Fruit fly (Drosophila melanogaster) whole organism, embryonic: ENCODE results near the gene Acyp.

ENCODE experiments used
- Abd-B ChIP-seq: fragments of 200-800 bp; sonication (Bioruptor generic); optimal IDR thresholded peaks from 2 replicates; lab custom pipeline; 2018; ENCODE audit warnings: missing biosample characterization, mild to moderate bottlenecking, missing genetic modification characterization, moderate library complexity
- Blimp-1 ChIP-seq: fragments of 200-800 bp; sonication (Bioruptor generic); optimal IDR thresholded peaks from 3 replicates; lab custom pipeline; 2018; ENCODE audit warnings: missing biosample characterization, missing genetic modification characterization, mild to moderate bottlenecking, moderate library complexity, missing genetic modification reagents
- BtbVII ChIP-seq: fragments of 200-800 bp; sonication (Bioruptor generic); optimal IDR thresholded peaks from 3 replicates; lab custom pipeline; 2017; ENCODE audit warnings: missing biosample characterization, mild to moderate bottlenecking, missing genetic modification characterization
- CG10267 ChIP-seq: fragments of 200-800 bp; sonication (Bioruptor generic); optimal IDR thresholded peaks from 2 replicates; lab custom pipeline; 2018; ENCODE audit warnings: missing biosample characterization, mild to moderate bottlenecking, missing genetic modification characterization, moderate library complexity
- CG10366 ChIP-seq: fragments of 200-800 bp; sonication (Bioruptor generic); IDR thresholded peaks from 2 replicates; pipeline ENCODE4 v1.3.6; 2022; ENCODE audit warnings: missing biosample characterization, missing genetic modification characterization
- CG12769 ChIP-seq: fragments of 200-800 bp; sonication (Bioruptor generic); optimal IDR thresholded peaks from 2 replicates; lab custom pipeline; 2019; ENCODE audit warnings: missing biosample characterization, mild to moderate bottlenecking, missing genetic modification characterization, moderate library complexity
- CG13123 ChIP-seq: fragments of 200-800 bp; sonication (Bioruptor generic); optimal IDR thresholded peaks from 2 replicates; lab custom pipeline; 2016; ENCODE audit warnings: missing biosample characterization, missing genetic modification characterization
- CG13775 ChIP-seq: fragments of 200-800 bp; sonication (Bioruptor generic); optimal IDR thresholded peaks from 3 replicates; lab custom pipeline; 2017; ENCODE audit warnings: missing biosample characterization, mild to moderate bottlenecking, missing genetic modification characterization
- CG15479 ChIP-seq: fragments of 200-800 bp; sonication (Bioruptor generic); optimal IDR thresholded peaks from 3 replicates; lab custom pipeline; 2019; ENCODE audit warnings: missing biosample characterization, mild to moderate bottlenecking, missing genetic modification characterization, moderate library complexity
- CG17328 ChIP-seq: fragments of 200-800 bp; sonication (Bioruptor generic); IDR thresholded peaks from 2 replicates; pipeline ENCODE4 v1.3.6; 2022; ENCODE audit warnings: missing biosample characterization, missing genetic modification characterization
- CG17568 ChIP-seq: fragments of 200-800 bp; sonication (Bioruptor generic); optimal IDR thresholded peaks from 2 replicates; lab custom pipeline; 2018; ENCODE audit warnings: missing biosample characterization, mild to moderate bottlenecking, missing genetic modification characterization, moderate library complexity
- CG2712 ChIP-seq: fragments of 200-800 bp; optimal IDR thresholded peaks from 3 replicates; lab custom pipeline; 2019; ENCODE audit warnings: missing biosample characterization, mild to moderate bottlenecking, missing genetic modification characterization, moderate library complexity
- CG2875 ChIP-seq: fragments of 200-800 bp; sonication (Bioruptor generic); optimal IDR thresholded peaks from 2 replicates; lab custom pipeline; 2017; ENCODE audit warnings: missing biosample characterization, mild to moderate bottlenecking, missing genetic modification characterization, missing genetic modification reagents
- CG30020 ChIP-seq: fragments of 200-800 bp; optimal IDR thresholded peaks from 2 replicates; lab custom pipeline; 2019; ENCODE audit warnings: missing biosample characterization, mild to moderate bottlenecking, missing genetic modification characterization, moderate library complexity
- CG3065 ChIP-seq: fragments of 200-800 bp; sonication (Bioruptor generic); optimal IDR thresholded peaks from 2 replicates; lab custom pipeline; 2016; ENCODE audit warnings: missing biosample characterization, missing genetic modification characterization
- CG34224 ChIP-seq: fragments of 200-800 bp; sonication (Bioruptor generic); IDR thresholded peaks from 3 replicates; pipeline ENCODE4 v1.3.6; 2022; ENCODE audit warnings: missing biosample characterization, missing genetic modification characterization; ENCODE audit not compliant: partially characterized antibody
- CG3847 ChIP-seq: fragments of 200-800 bp; sonication (Bioruptor generic); IDR thresholded peaks from 2 replicates; pipeline ENCODE4 v1.3.6; 2022; ENCODE audit warnings: missing biosample characterization, missing genetic modification characterization
- CG42726 ChIP-seq: fragments of 200-800 bp; sonication (Bioruptor generic); IDR thresholded peaks from 2 replicates; pipeline ENCODE4 v1.3.6; 2022; ENCODE audit warnings: missing biosample characterization, missing genetic modification characterization; ENCODE audit not compliant: partially characterized antibody
- CG43689 ChIP-seq: fragments of 200-800 bp; sonication (Bioruptor generic); IDR thresholded peaks from 2 replicates; pipeline ENCODE4 v1.3.6; 2022; ENCODE audit warnings: missing biosample characterization, missing genetic modification characterization
- CG4707 ChIP-seq: fragments of 200-800 bp; sonication (Bioruptor generic); optimal IDR thresholded peaks from 2 replicates; lab custom pipeline; 2018; ENCODE audit warnings: missing biosample characterization, mild to moderate bottlenecking, missing genetic modification characterization, moderate library complexity
- CG4730 ChIP-seq: fragments of 200-800 bp; sonication (Bioruptor generic); IDR thresholded peaks from 2 replicates; pipeline ENCODE4 v1.3.6; 2022; ENCODE audit warnings: missing biosample characterization, missing genetic modification characterization
- CG4820 ChIP-seq: fragments of 200-800 bp; sonication (Bioruptor generic); optimal IDR thresholded peaks from 3 replicates; lab custom pipeline; 2016; ENCODE audit warnings: missing biosample characterization, missing genetic modification characterization
- CG7556 ChIP-seq: fragments of 200-800 bp; sonication (Bioruptor generic); optimal IDR thresholded peaks from 2 replicates; lab custom pipeline; 2017; ENCODE audit warnings: missing biosample characterization, mild to moderate bottlenecking, missing genetic modification characterization
- CG7987 ChIP-seq: fragments of 200-800 bp; sonication (Bioruptor generic); optimal IDR thresholded peaks from 2 replicates; lab custom pipeline; 2018; ENCODE audit warnings: missing biosample characterization, mild to moderate bottlenecking, missing genetic modification characterization, moderate library complexity
- CG9609 ChIP-seq: fragments of 200-800 bp; sonication (Bioruptor generic); optimal IDR thresholded peaks from 3 replicates; lab custom pipeline; 2016; ENCODE audit warnings: missing biosample characterization, missing genetic modification characterization
- CTCF ChIP-seq: fragments of 200-800 bp; sonication (Bioruptor generic); optimal IDR thresholded peaks from 2 replicates; lab custom pipeline; 2017; ENCODE audit warnings: missing biosample characterization, mild to moderate bottlenecking, missing genetic modification characterization, moderate library complexity
- CoRest ChIP-seq: fragments of 200-800 bp; sonication (Bioruptor generic); optimal IDR thresholded peaks from 3 replicates; lab custom pipeline; 2018; ENCODE audit warnings: missing biosample characterization, mild to moderate bottlenecking, missing genetic modification characterization, moderate library complexity
- Hmr ChIP-seq: fragments of 200-800 bp; sonication (Bioruptor generic); optimal IDR thresholded peaks from 3 replicates; lab custom pipeline; 2017; ENCODE audit warnings: mild to moderate bottlenecking, missing biosample characterization, missing genetic modification reagents, missing genetic modification characterization
- Lpt ChIP-seq: fragments of >200 bp; optimal IDR thresholded peaks from 2 replicates; lab custom pipeline; 2018; ENCODE audit warnings: missing biosample characterization, missing genetic modification characterization
- Oli ChIP-seq: fragments of 200-800 bp; sonication (Bioruptor generic); optimal IDR thresholded peaks from 2 replicates; lab custom pipeline; 2018; ENCODE audit warnings: missing biosample characterization, mild to moderate bottlenecking, missing genetic modification characterization, moderate library complexity
- Rfx ChIP-seq: fragments of 200-800 bp; sonication (Bioruptor generic); IDR thresholded peaks from 2 replicates; pipeline ENCODE4 v1.3.6; 2022; ENCODE audit warnings: missing biosample characterization, missing genetic modification characterization
- Sry-δ ChIP-seq: fragments of 200-800 bp; sonication (Bioruptor generic); optimal IDR thresholded peaks from 2 replicates; lab custom pipeline; 2016; ENCODE audit warnings: missing biosample characterization, missing genetic modification characterization
- Xbp1 ChIP-seq: fragments of 200-800 bp; sonication (Bioruptor generic); optimal IDR thresholded peaks from 3 replicates; lab custom pipeline; 2016; ENCODE audit warnings: missing biosample characterization, mild to moderate bottlenecking, missing genetic modification characterization
- amos ChIP-seq: fragments of 200-800 bp; sonication (Bioruptor generic); IDR thresholded peaks from 2 replicates; pipeline ENCODE4 v1.3.6; 2022; ENCODE audit warnings: missing biosample characterization, missing genetic modification characterization; ENCODE audit not compliant: partially characterized antibody
- bsh ChIP-seq, 2 experiments: fragments of 200-800 bp; sonication (Bioruptor generic); optimal IDR thresholded peaks; 2 replicates each; lab custom pipeline; 2017 to 2018; ENCODE audit warnings: mild to moderate bottlenecking in 2 of 2, missing biosample characterization in 2 of 2, missing genetic modification characterization in 2 of 2, moderate library complexity in 1 of 2
- chif ChIP-seq, 2 experiments: fragments of 200-800 bp; sonication (Bioruptor generic); optimal IDR thresholded peaks; 3 replicates each; lab custom pipeline; 2016; ENCODE audit warnings: missing biosample characterization in 2 of 2, missing genetic modification characterization in 2 of 2
- cwo ChIP-seq: fragments of 200-800 bp; sonication (Bioruptor generic); optimal IDR thresholded peaks from 3 replicates; lab custom pipeline; 2017; ENCODE audit warnings: missing biosample characterization, missing genetic modification characterization, mild to moderate bottlenecking, moderate library complexity, missing genetic modification reagents
- danr ChIP-seq: fragments of 200-800 bp; sonication (Bioruptor generic); IDR thresholded peaks from 2 replicates; pipeline ENCODE4 v1.3.6; 2022; ENCODE audit warnings: missing biosample characterization, missing genetic modification characterization
- dimm ChIP-seq: fragments of 200-800 bp; sonication (Bioruptor generic); IDR thresholded peaks from 2 replicates; pipeline ENCODE4 v1.3.6; 2022; ENCODE audit warnings: missing biosample characterization, missing genetic modification characterization
- disco-r ChIP-seq: fragments of 200-800 bp; sonication (Bioruptor generic); optimal IDR thresholded peaks from 2 replicates; lab custom pipeline; 2016; ENCODE audit warnings: missing biosample characterization, missing genetic modification characterization
- hkb ChIP-seq, 2 experiments: fragments of 200-800 bp in 1 of 2; fragments of >200 bp in 1 of 2; sonication (Bioruptor generic) in 1 of 2; IDR thresholded peaks in 1 of 2; optimal IDR thresholded peaks in 1 of 2; 2 replicates each; pipeline versions ENCODE4 v1.3.6 to Lab custom; 2017 to 2022; ENCODE audit warnings: missing biosample characterization in 1 of 2, missing genetic modification characterization in 1 of 2
- mirr ChIP-seq: fragments of 200-800 bp; sonication (Bioruptor generic); optimal IDR thresholded peaks from 3 replicates; lab custom pipeline; 2018; ENCODE audit warnings: missing biosample characterization, mild to moderate bottlenecking, missing genetic modification characterization
- pros ChIP-seq: fragments of 200-800 bp; sonication (Bioruptor generic); optimal IDR thresholded peaks from 3 replicates; lab custom pipeline; 2019; ENCODE audit warnings: missing biosample characterization, mild to moderate bottlenecking, missing genetic modification characterization, moderate library complexity
- row ChIP-seq: fragments of 200-800 bp; sonication (Bioruptor generic); IDR thresholded peaks from 3 replicates; pipeline ENCODE4 v1.3.6; 2022; ENCODE audit warnings: missing biosample characterization, missing genetic modification characterization
- schlank ChIP-seq: fragments of 200-800 bp; sonication (Bioruptor generic); optimal IDR thresholded peaks from 2 replicates; lab custom pipeline; 2018; ENCODE audit warnings: missing biosample characterization, mild to moderate bottlenecking, missing genetic modification characterization
- so ChIP-seq: fragments of 200-800 bp; sonication (Bioruptor generic); IDR thresholded peaks from 3 replicates; pipeline ENCODE4 v1.3.6; 2022; ENCODE audit warnings: missing biosample characterization, missing genetic modification characterization
- stwl ChIP-seq: fragments of 200-800 bp; sonication (Bioruptor generic); optimal IDR thresholded peaks from 3 replicates; lab custom pipeline; 2018; ENCODE audit warnings: missing biosample characterization, mild to moderate bottlenecking, missing genetic modification characterization, moderate library complexity
- vfl ChIP-seq: fragments of 200-800 bp; sonication (Bioruptor generic); optimal IDR thresholded peaks from 2 replicates; lab custom pipeline; 2016; ENCODE audit warnings: missing biosample characterization, missing genetic modification characterization
- vvl ChIP-seq: fragments of 200-800 bp; sonication (Bioruptor generic); IDR thresholded peaks from 2 replicates; pipeline ENCODE4 v1.3.6; 2022; ENCODE audit warnings: missing biosample characterization, missing genetic modification characterization
- yki ChIP-seq: fragments of >200 bp; optimal IDR thresholded peaks from 3 replicates; lab custom pipeline; 2018
- zen ChIP-seq: fragments of 200-800 bp; sonication (Bioruptor generic); optimal IDR thresholded peaks from 3 replicates; lab custom pipeline; 2018; ENCODE audit warnings: missing biosample characterization, mild to moderate bottlenecking, missing genetic modification characterization, moderate library complexity

Gene Acyp

dm6 chr2L:13876698-13877097 lies 35.2 kb upstream of the Acyp start (continued):
- TF ChIP-seq Hmr (no peak), Oli (peak; percentile 60), CG43689 (GFP tag; lab: Robert Waterston, UW) (no peak), hkb (optimal IDR thresholded peaks at IDR 0.05; lab: Kevin White, UChicago) (no peak), hkb (GFP tag; IDR thresholded peaks at IDR 0.05; lab: Robert Waterston, UW) (no peak; the same call in 1 of the 2 replicates), CG4820 (GFP tag; lab: Kevin White, UChicago) (peak; percentile 26), stwl (tag; lab: Kevin White, UChicago) (no peak), CG3847 (GFP tag; lab: Robert Waterston, UW) (no peak), row (GFP tag; lab: Robert Waterston, UW) (peak; percentile 40; the same call in 2 of the 3 replicates), Blimp-1 (GFP tag; lab: Kevin White, UChicago) (peak; percentile 61), vvl (GFP tag; lab: Robert Waterston, UW) (no peak), CG2712 (tag; lab: Kevin White, UChicago) (peak; percentile 62), CoRest (tag; lab: Kevin White, UChicago) (peak; percentile 54), BtbVII (GFP tag; lab: Kevin White, UChicago) (no peak), CG10267 (tag; lab: Kevin White, UChicago) (peak; percentile 20), CG7987 (GFP tag; lab: Kevin White, UChicago) (no peak), Rfx (GFP tag; lab: Robert Waterston, UW) (no peak), Abd-B (peak; percentile 3), CG2875 (peak; percentile 11), CG17328 (GFP tag; lab: Robert Waterston, UW) (peak; percentile 40; the same call in 1 of the 2 replicates), CG10366 (GFP tag; lab: Robert Waterston, UW) (no peak), CG4730 (GFP tag; lab: Robert Waterston, UW) (no peak), disco-r (GFP tag; lab: Kevin White, UChicago) (no peak), cwo (GFP tag; lab: Kevin White, UChicago) (no peak), CG42726 (GFP tag; lab: Robert Waterston, UW) (no peak), CG7556 (peak; percentile 67), bsh (GFP tag; optimal IDR thresholded peaks at IDR 0.05; lab: Kevin White, UChicago) (peak in 1 of 2 experiments; percentile 66), CG3065 (GFP tag; lab: Kevin White, UChicago) (no peak), pros (GFP tag; lab: Kevin White, UChicago) (peak; percentile 70), CG12769 (tag; lab: Kevin White, UChicago) (no peak), dimm (GFP tag; lab: Robert Waterston, UW) (no peak), CG4707 (GFP tag; lab: Kevin White, UChicago) (no peak), CG9609 (GFP tag; lab: Kevin White, UChicago) (no peak), Xbp1 (peak; percentile 25), CG13123 (GFP tag; lab: Kevin White, UChicago) (no peak), CTCF (GFP tag; lab: Kevin White, UChicago) (no peak), Sry-δ (GFP tag; lab: Kevin White, UChicago) (no peak), CG17568 (no peak), danr (GFP tag; lab: Robert Waterston, UW) (no peak), CG34224 (GFP tag; lab: Robert Waterston, UW) (no peak), Lpt (GFP tag; lab: Kevin White, UChicago) (no peak), yki (no peak), zen (tag; lab: Kevin White, UChicago) (no peak), chif (GFP tag; optimal IDR thresholded peaks at IDR 0.05; lab: Kevin White, UChicago) (peak in 1 of 2 experiments; percentile 3), amos (GFP tag; lab: Robert Waterston, UW) (no peak), mirr (GFP tag; lab: Kevin White, UChicago) (no peak), CG30020 (no peak), CG13775 (peak; percentile 13), CG15479 (no peak), so (GFP tag; lab: Robert Waterston, UW) (no peak), schlank (tag; lab: Kevin White, UChicago) (no peak), vfl (GFP tag; lab: Kevin White, UChicago) (no peak)
